Fruit fly (Drosophila melanogaster) whole organism, wandering third instar larva: ENCODE data around the gene Atg4a.

Experiments
- CG32264 ChIP-seq: fragments of 200-800 bp; sonication (Bioruptor generic); optimal IDR thresholded peaks from 2 replicates; lab custom pipeline; 2016; ENCODE audit warnings: missing biosample characterization, missing genetic modification characterization
- CrebA ChIP-seq: fragments of 200-800 bp; sonication (Bioruptor generic); optimal IDR thresholded peaks from 2 replicates; lab custom pipeline; 2016; ENCODE audit warnings: missing biosample characterization, mild to moderate bottlenecking, missing genetic modification characterization, borderline replicate concordance
- Dif ChIP-seq: fragments of 200-275, 200-300 bp; sonication (Bioruptor generic); optimal IDR thresholded peaks from 2 replicates; lab custom pipeline; 2018; ENCODE audit warnings: missing biosample characterization, missing genetic modification characterization; ENCODE audit not compliant: partially characterized antibody
- GATAd ChIP-seq: sonication (Bioruptor generic); optimal IDR thresholded peaks from 2 replicates; lab custom pipeline; 2016; ENCODE audit warnings: missing biosample characterization, missing genetic modification characterization
- HLH106 ChIP-seq: fragments of 200-800 bp; optimal IDR thresholded peaks from 3 replicates; lab custom pipeline; 2019; ENCODE audit warnings: missing biosample characterization, mild to moderate bottlenecking, missing genetic modification characterization, moderate library complexity
- Hnf4 ChIP-seq: fragments of 200-800 bp; sonication (Bioruptor generic); optimal IDR thresholded peaks from 2 replicates; lab custom pipeline; 2016; ENCODE audit warnings: missing biosample characterization, mild to moderate bottlenecking, missing genetic modification characterization
- Hr83 ChIP-seq: fragments of 200-300 bp; sonication (Bioruptor generic); optimal IDR thresholded peaks from 2 replicates; lab custom pipeline; 2016; ENCODE audit warnings: missing biosample characterization, mild to moderate bottlenecking, missing genetic modification characterization, moderate library complexity; ENCODE audit not compliant: poor library complexity, severe bottlenecking
- Mio ChIP-seq: sonication (Bioruptor generic); optimal IDR thresholded peaks from 2 replicates; lab custom pipeline; 2016; ENCODE audit warnings: missing biosample characterization, missing genetic modification characterization
- Myc ChIP-seq: fragments of >200 bp; optimal IDR thresholded peaks from 2 replicates; lab custom pipeline; 2017
- OdsH ChIP-seq: fragments of 200-800 bp; sonication (Bioruptor generic); optimal IDR thresholded peaks from 2 replicates; lab custom pipeline; 2016; ENCODE audit warnings: missing biosample characterization, mild to moderate bottlenecking, missing genetic modification characterization
- Rel ChIP-seq, 2 experiments: fragments of 200-800 bp; sonication (Bioruptor generic) in 1 of 2; optimal IDR thresholded peaks; 2 replicates in 1 of 2; 3 replicates in 1 of 2; lab custom pipeline; 2016 to 2019; ENCODE audit warnings: mild to moderate bottlenecking in 2 of 2, missing biosample characterization in 2 of 2, missing genetic modification characterization in 2 of 2, moderate library complexity in 1 of 2
- Vsx2 ChIP-seq: fragments of 200-300, 225-300 bp; sonication (Bioruptor generic); optimal IDR thresholded peaks from 2 replicates; lab custom pipeline; 2018; ENCODE audit warnings: missing biosample characterization, missing genetic modification characterization; ENCODE audit not compliant: partially characterized antibody
- br ChIP-seq: fragments of 200-800 bp; sonication (Bioruptor generic); optimal IDR thresholded peaks from 2 replicates; lab custom pipeline; 2016; ENCODE audit warnings: missing biosample characterization, missing genetic modification characterization
- brk ChIP-seq: fragments of 200-800 bp; sonication (Bioruptor generic); optimal IDR thresholded peaks from 2 replicates; lab custom pipeline; 2016; ENCODE audit warnings: missing biosample characterization, mild to moderate bottlenecking, missing genetic modification characterization
- dl ChIP-seq, 2 experiments: fragments of 175-275, 200-275 bp in 1 of 2; fragments of 200-275 bp in 1 of 2; sonication (Bioruptor generic); optimal IDR thresholded peaks; lab custom pipeline; 2018; ENCODE audit warnings: mild to moderate bottlenecking in 2 of 2, missing biosample characterization in 2 of 2, missing genetic modification characterization in 2 of 2, moderate library complexity in 2 of 2; ENCODE audit not compliant: partially characterized antibody in 2 of 2, insufficient read depth in 1 of 2
- dmrt93B ChIP-seq: fragments of 200-800 bp; sonication (Bioruptor generic); optimal IDR thresholded peaks from 2 replicates; lab custom pipeline; 2018; ENCODE audit warnings: missing biosample characterization, mild to moderate bottlenecking, missing genetic modification characterization
- dsf ChIP-seq: sonication (Bioruptor generic); optimal IDR thresholded peaks from 2 replicates; lab custom pipeline; 2016; ENCODE audit warnings: missing biosample characterization, missing genetic modification characterization, borderline replicate concordance
- ey ChIP-seq: fragments of 200-800 bp; sonication (Bioruptor generic); optimal IDR thresholded peaks from 2 replicates; lab custom pipeline; 2016; ENCODE audit warnings: missing biosample characterization, missing genetic modification characterization
- foxo ChIP-seq, 2 experiments: fragments of 200-800 bp; sonication (Bioruptor generic); optimal IDR thresholded peaks; 2 replicates in 1 of 2; 3 replicates in 1 of 2; lab custom pipeline; 2016 to 2017; ENCODE audit warnings: missing biosample characterization in 2 of 2, missing genetic modification characterization in 2 of 2
- fru ChIP-seq: fragments of 200-800 bp; sonication (Bioruptor generic); optimal IDR thresholded peaks from 3 replicates; lab custom pipeline; 2016; ENCODE audit warnings: missing biosample characterization, mild to moderate bottlenecking, missing genetic modification characterization
- h ChIP-seq: fragments of 200-800 bp; sonication (Bioruptor generic); optimal IDR thresholded peaks from 3 replicates; lab custom pipeline; 2016; ENCODE audit warnings: missing biosample characterization, mild to moderate bottlenecking, missing genetic modification characterization
- jim ChIP-seq: fragments of 175-275, 200-325 bp; sonication (Bioruptor generic); optimal IDR thresholded peaks from 2 replicates; lab custom pipeline; 2016; ENCODE audit warnings: missing biosample characterization, mild to moderate bottlenecking, missing genetic modification characterization
- lola ChIP-seq: fragments of >200 bp; optimal IDR thresholded peaks from 2 replicates; lab custom pipeline; 2017; ENCODE audit warnings: missing biosample characterization, missing genetic modification characterization
- pan ChIP-seq: fragments of >200 bp; optimal IDR thresholded peaks from 2 replicates; lab custom pipeline; 2017
- psq ChIP-seq: fragments of 200-800 bp; sonication (Bioruptor generic); optimal IDR thresholded peaks from 3 replicates; lab custom pipeline; 2017; ENCODE audit warnings: missing biosample characterization, mild to moderate bottlenecking, missing genetic modification characterization, moderate library complexity
- rgr ChIP-seq: fragments of 200-800 bp; sonication (Bioruptor generic); optimal IDR thresholded peaks from 3 replicates; lab custom pipeline; 2016; ENCODE audit warnings: missing biosample characterization, mild to moderate bottlenecking, missing genetic modification characterization
- sage ChIP-seq: fragments of 200-800 bp; sonication (Bioruptor generic); optimal IDR thresholded peaks from 2 replicates; lab custom pipeline; 2016; ENCODE audit warnings: missing biosample characterization, mild to moderate bottlenecking, missing genetic modification characterization
- usp ChIP-seq: fragments of >200 bp; optimal IDR thresholded peaks from 2 replicates; lab custom pipeline; 2017; ENCODE audit warnings: missing biosample characterization, missing genetic modification characterization
- woc ChIP-seq: sonication (Bioruptor generic); optimal IDR thresholded peaks from 2 replicates; lab custom pipeline; 2016; ENCODE audit warnings: missing biosample characterization, mild to moderate bottlenecking, missing genetic modification characterization

Gene Atg4a

dm6 chr2L:1065038-1065437 is 15.7 kb upstream of the Atg4a start (continued):
- TF ChIP-seq Dif (GFP tag; lab: Kevin White, UChicago): no peak
- TF ChIP-seq Vsx2 (GFP tag; lab: Kevin White, UChicago): no peak
- TF ChIP-seq jim (GFP tag; lab: Kevin White, UChicago): no peak
- TF ChIP-seq CrebA (GFP tag; lab: Kevin White, UChicago): peak; percentile 37
- TF ChIP-seq Rel (GFP tag; optimal IDR thresholded peaks at IDR 0.05; lab: Kevin White, UChicago): peak; percentile 27
- TF ChIP-seq Rel (tag; optimal IDR thresholded peaks at IDR 0.05; lab: Kevin White, UChicago): peak; percentile 62

- TF ChIP-seq rgr: no peak
- no peak for TF ChIP-seq dsf (GFP tag; lab: Kevin White, UChicago)
- no peak for TF ChIP-seq OdsH (GFP tag; lab: Kevin White, UChicago)
- TF ChIP-seq dl (GFP tag; optimal IDR thresholded peaks at IDR 0.05; lab: Kevin White, UChicago; ENCODE audit: insufficient read depth in 1 of 2, partially characterized antibody in 2 of 2): no peak
- TF ChIP-seq br (GFP tag; lab: Kevin White, UChicago): no peak
- no peak for TF ChIP-seq dmrt93B
- no peak for TF ChIP-seq Hr83 (GFP tag; lab: Kevin White, UChicago)
Measured at dm6 chr2L:1066330-1066729, 14.4 kb upstream of the Atg4a start.

dm6 chr2L:1068004-1068403 is 12.7 kb upstream of the Atg4a start:
- TF ChIP-seq Hnf4 (no peak), CG32264 (GFP tag; lab: Kevin White, UChicago) (no peak), GATAd (GFP tag; lab: Kevin White, UChicago) (no peak), Vsx2 (GFP tag; lab: Kevin White, UChicago) (no peak), lola (GFP tag; lab: Kevin White, UChicago) (no peak), Dif (GFP tag; lab: Kevin White, UChicago) (no peak), CrebA (GFP tag; lab: Kevin White, UChicago) (no peak), sage (GFP tag; lab: Kevin White, UChicago) (no peak), dsf (GFP tag; lab: Kevin White, UChicago) (no peak), woc (GFP tag; lab: Kevin White, UChicago) (no peak), Myc (lab: Kevin White, UChicago) (no peak), usp (GFP tag; lab: Kevin White, UChicago) (no peak), brk (GFP tag; lab: Kevin White, UChicago) (no peak), ey (GFP tag; lab: Kevin White, UChicago) (no peak), Mio (no peak), Hr83 (GFP tag; lab: Kevin White, UChicago) (no peak)
- TF ChIP-seq, all 38 proteins: peak for 0

DNA sequence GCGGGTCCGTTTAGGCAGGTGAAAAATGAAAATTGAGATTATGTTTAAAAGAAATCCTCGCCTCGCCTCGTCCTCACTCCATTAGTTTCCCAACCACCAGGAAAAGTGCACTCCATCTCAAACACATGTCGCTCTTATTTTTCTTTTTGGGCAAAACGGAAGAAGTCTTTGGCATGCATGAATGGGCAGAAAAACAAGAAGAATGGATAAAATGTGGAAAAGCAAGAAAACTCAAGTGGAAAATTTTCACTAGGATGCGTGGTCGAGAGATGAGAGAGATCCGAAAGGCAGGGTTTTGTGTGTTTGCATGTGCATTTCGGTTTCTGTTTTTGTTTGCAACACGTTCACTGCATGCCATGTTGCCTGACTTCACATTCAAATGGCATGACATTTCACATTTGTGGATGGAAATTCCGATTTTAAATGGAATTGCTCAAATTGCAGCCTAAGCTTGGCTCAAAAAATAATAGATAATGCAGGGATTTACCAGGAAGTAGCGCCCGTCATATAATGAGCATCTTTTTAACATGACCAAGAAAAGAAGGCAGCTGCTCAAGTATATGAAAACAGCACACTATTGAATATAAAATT is 12.1 kb upstream of the Atg4a start:
- TF ChIP-seq HLH106 (tag; lab: Kevin White, UChicago): no peak
- TF ChIP-seq dmrt93B: no peak
- no peak for TF ChIP-seq br (GFP tag; lab: Kevin White, UChicago)
- no peak for TF ChIP-seq OdsH (GFP tag; lab: Kevin White, UChicago)
- no peak for TF ChIP-seq brk (GFP tag; lab: Kevin White, UChicago)
- TF ChIP-seq dl (GFP tag; optimal IDR thresholded peaks at IDR 0.05; lab: Kevin White, UChicago; ENCODE audit: insufficient read depth in 1 of 2, partially characterized antibody in 2 of 2): no peak
- TF ChIP-seq usp (GFP tag; lab: Kevin White, UChicago): no peak
- no peak for TF ChIP-seq CrebA (GFP tag; lab: Kevin White, UChicago)
- TF ChIP-seq GATAd (GFP tag; lab: Kevin White, UChicago): no peak
- no peak for TF ChIP-seq Rel (GFP tag; optimal IDR thresholded peaks at IDR 0.05; lab: Kevin White, UChicago)
- no peak for TF ChIP-seq Rel (tag; optimal IDR thresholded peaks at IDR 0.05; lab: Kevin White, UChicago)
- no peak for TF ChIP-seq h
- no peak for TF ChIP-seq woc (GFP tag; lab: Kevin White, UChicago)

DNA sequence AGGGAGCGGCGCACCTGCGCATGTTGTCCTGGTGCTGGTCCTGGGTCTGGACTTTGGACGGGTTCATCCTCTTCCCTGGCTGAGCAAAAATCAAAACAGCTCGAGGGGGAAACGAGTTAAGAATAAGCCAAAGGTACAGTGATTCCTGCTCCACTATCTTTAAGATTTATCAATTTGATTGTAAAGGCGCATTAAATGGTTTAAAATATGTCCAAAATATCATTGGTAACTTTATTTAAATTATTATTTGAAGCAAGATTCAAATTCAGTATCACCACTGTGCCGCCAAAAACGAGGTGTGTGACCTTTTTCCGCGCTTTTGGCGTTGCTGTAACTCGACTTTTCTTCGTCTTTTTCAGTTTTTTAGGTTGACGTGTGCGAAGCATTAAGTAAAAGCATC is 11.2 kb upstream of the Atg4a start:
- TF ChIP-seq pan (lab: Kevin White, UChicago) (no peak), br (GFP tag; lab: Kevin White, UChicago) (peak; percentile 8), Mio (no peak), woc (GFP tag; lab: Kevin White, UChicago) (peak; percentile 6), Hnf4 (peak; percentile 23), fru (GFP tag; lab: Kevin White, UChicago) (peak; percentile 26), dsf (GFP tag; lab: Kevin White, UChicago) (no peak), foxo (GFP tag; optimal IDR thresholded peaks at IDR 0.05; lab: Kevin White, UChicago) (peak in 1 of 2 experiments; percentile 7), psq (GFP tag; lab: Kevin White, UChicago) (peak; percentile 29), jim (GFP tag; lab: Kevin White, UChicago) (no peak), rgr (peak; percentile 0), Myc (lab: Kevin White, UChicago) (no peak)
